Fruit fly (Drosophila melanogaster): ENCODE measurements around the gene mtd.

The mtd gene

DNA sequence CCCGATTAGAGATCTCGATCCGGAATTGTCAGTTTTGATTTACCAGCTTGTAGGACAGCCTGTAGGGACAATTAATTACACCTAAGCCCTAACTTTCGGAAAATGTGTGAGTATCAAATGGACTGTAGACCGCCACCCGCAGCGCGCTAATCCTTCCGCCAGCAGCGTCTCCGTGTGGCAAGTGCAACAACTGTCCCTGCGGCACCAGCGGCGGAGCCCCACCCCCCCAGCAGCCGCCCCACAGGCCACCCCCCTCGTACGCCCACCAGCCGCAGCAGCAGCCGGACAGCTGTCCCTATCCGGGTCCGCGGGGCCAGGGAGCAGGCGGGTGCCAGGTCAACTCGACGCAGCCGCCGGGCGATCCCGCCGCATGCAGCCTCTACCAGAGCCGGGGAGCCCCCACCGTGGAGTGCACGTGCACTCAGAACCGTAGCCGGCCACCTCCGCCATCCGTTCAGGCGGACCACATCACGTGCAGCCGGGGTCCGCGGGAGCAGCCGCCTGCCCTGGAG, 19.3 kb upstream of the mtd start, which contains the start of the genes CG31542 and CG34277:
Gene CG31542 (plus strand): TSS at position 51 of the 512 bp plus-strand sequence.
Gene CG34277 (plus strand): TSS at position 51 of the 512 bp plus-strand sequence.
- TF ChIP-seq gro (GFP tag; optimal IDR thresholded peaks at IDR 0.05) (no peak), CG2120 (GFP tag; optimal IDR thresholded peaks at IDR 0.05) (no peak), bowl (GFP tag; IDR thresholded peaks at IDR 0.05) (no peak), hbn (GFP tag; IDR thresholded peaks at IDR 0.05; ENCODE audit: partially characterized antibody) (0 out of 2 replicates have a peak, but pooled peaks have one; percentile 17), dysf (GFP tag; IDR thresholded peaks at IDR 0.05) (no peak), CG1233 (GFP tag; optimal IDR thresholded peaks at IDR 0.05) (no peak), Bteb2 (GFP tag; optimal IDR thresholded peaks at IDR 0.05) (no peak), CG15479 (GFP tag; optimal IDR thresholded peaks at IDR 0.05) (no peak), CG14667 (GFP tag; IDR thresholded peaks at IDR 0.05) (peak; percentile 53; the same call in 1 of the 2 replicates), B-H1 (GFP tag; IDR thresholded peaks at IDR 0.05) (no peak), zen (tag; optimal IDR thresholded peaks at IDR 0.05) (no peak), CG3163 (GFP tag; optimal IDR thresholded peaks at IDR 0.05) (no peak), grau (tag; optimal IDR thresholded peaks at IDR 0.05) (no peak), CG30403 (GFP tag; optimal IDR thresholded peaks at IDR 0.05) (no peak), CG7963 (GFP tag; IDR thresholded peaks at IDR 0.05; ENCODE audit: partially characterized antibody) (no peak), CG1603 (tag; optimal IDR thresholded peaks at IDR 0.05) (no peak), wdn (GFP tag; IDR thresholded peaks at IDR 0.05) (no peak), yki (optimal IDR thresholded peaks at IDR 0.05) (no peak), CTCF (GFP tag; optimal IDR thresholded peaks at IDR 0.05) (no peak), B-H2 (GFP tag; optimal IDR thresholded peaks at IDR 0.05) (no peak), H15 (GFP tag; IDR thresholded peaks at IDR 0.05) (no peak), lov (optimal IDR thresholded peaks at IDR 0.05) (no peak), lov (GFP tag; IDR thresholded peaks at IDR 0.05) (0 out of 3 replicates have a peak, but pooled peaks have one; percentile 28), CG11093 (GFP tag; IDR thresholded peaks at IDR 0.05) (no peak), Mad (GFP tag; optimal IDR thresholded peaks at IDR 0.05) (no peak)

DNA sequence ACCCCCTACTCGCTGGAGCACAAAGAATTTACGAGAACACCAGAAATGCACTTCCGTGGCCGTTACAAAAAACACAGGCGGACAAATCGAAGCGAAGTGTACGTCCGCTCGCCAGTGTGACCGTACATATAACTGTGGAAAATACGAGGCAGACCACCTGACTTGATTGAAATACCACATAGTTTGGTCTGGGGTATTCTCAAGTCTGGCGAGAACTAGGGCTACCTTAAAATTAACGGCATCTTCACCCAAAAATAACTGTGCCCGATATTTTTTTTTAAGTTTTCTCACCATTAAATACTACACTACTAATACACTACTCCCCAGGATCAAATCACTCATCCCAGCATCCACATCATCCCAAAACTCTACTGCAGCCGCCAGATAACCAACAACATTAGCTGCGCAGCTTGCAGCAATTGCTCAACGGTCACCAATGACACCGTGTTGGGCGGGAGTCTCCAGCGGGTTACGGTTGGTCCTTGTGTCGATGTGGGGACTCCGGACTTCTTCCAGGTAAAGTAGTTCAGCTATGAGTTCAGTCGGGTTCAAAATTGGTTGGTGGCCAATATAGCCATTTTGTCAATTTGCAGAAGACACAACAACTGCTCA, 18.0 kb upstream of the mtd start, which contains the start of gene Cerk:
Gene Cerk (minus strand): TSS at position 137 of the 612 bp plus-strand sequence.
- TF ChIP-seq run (tag; optimal IDR thresholded peaks at IDR 0.05) (no peak), Hsf (GFP tag; optimal IDR thresholded peaks at IDR 0.05) (peak; percentile 24), kni (GFP tag; optimal IDR thresholded peaks at IDR 0.05) (no peak), CG10366 (GFP tag; IDR thresholded peaks at IDR 0.05) (peak; percentile 34; the same call in 1 of the 2 replicates), CG6791 (GFP tag; IDR thresholded peaks at IDR 0.05; ENCODE audit: partially characterized antibody) (peak; percentile 59; the same call in 1 of the 3 replicates), Nf-YA (GFP tag; IDR thresholded peaks at IDR 0.05) (no peak), CG1024 (GFP tag; IDR thresholded peaks at IDR 0.05) (no peak), CG34376 (GFP tag; optimal IDR thresholded peaks at IDR 0.05) (no peak), CG12391 (tag; optimal IDR thresholded peaks at IDR 0.05) (peak; percentile 39), Rfx (GFP tag; IDR thresholded peaks at IDR 0.05) (peak; percentile 73), CG8478 (optimal IDR thresholded peaks at IDR 0.05) (no peak), Ets65A (GFP tag) (peak; percentile 32), CG32767 (GFP tag; IDR thresholded peaks at IDR 0.05) (no peak), CG7745 (tag; optimal IDR thresholded peaks at IDR 0.05) (no peak), ERR (GFP tag; optimal IDR thresholded peaks at IDR 0.05) (peak; percentile 49), CG4404 (GFP tag; IDR thresholded peaks at IDR 0.05) (no peak), tx (GFP tag; optimal IDR thresholded peaks at IDR 0.05) (peak; percentile 27), unc-4 (GFP tag; IDR thresholded peaks at IDR 0.05; ENCODE audit: partially characterized antibody) (peak; percentile 51; the same call in 1 of the 2 replicates), dimm (GFP tag; IDR thresholded peaks at IDR 0.05) (no peak), Dfd (GFP tag; optimal IDR thresholded peaks at IDR 0.05) (no peak), CG10274 (GFP tag; optimal IDR thresholded peaks at IDR 0.05) (no peak), kay (GFP tag; optimal IDR thresholded peaks at IDR 0.05) (peak; percentile 9), br (optimal IDR thresholded peaks at IDR 0.05) (no peak), so (GFP tag; IDR thresholded peaks at IDR 0.05) (no peak; the same call in 2 of the 3 replicates), lmd (GFP tag; IDR thresholded peaks at IDR 0.05) (peak; percentile 48; the same call in 1 of the 2 replicates), wdn (GFP tag; IDR thresholded peaks at IDR 0.05) (no peak), usp (GFP tag; optimal IDR thresholded peaks at IDR 0.05) (no peak), CG9609 (GFP tag; optimal IDR thresholded peaks at IDR 0.05) (peak; percentile 32), CG10959 (GFP tag; IDR thresholded peaks at IDR 0.05) (no peak)

Measured in whole organism, embryonic.